Worm (Caenorhabditis elegans): Measurements from ENCODE around the gene ttc-37.

- TF ChIP-seq spr-1 (tag; optimal IDR thresholded peaks at IDR 0.05) (no peak), F49E8.2 (tag; optimal IDR thresholded peaks at IDR 0.05; ENCODE audit: borderline replicate concordance) (no peak), mes-2 (tag; optimal IDR thresholded peaks at IDR 0.05; ENCODE audit: poor library complexity, severe bottlenecking) (no peak), pha-4 (GFP tag; IDR thresholded peaks at IDR 0.05) (no peak), pha-4 (tag; optimal IDR thresholded peaks at IDR 0.05) (no peak), mdt-29 (GFP tag; IDR thresholded peaks at IDR 0.05) (no peak), snpc-4 (tag; optimal IDR thresholded peaks at IDR 0.05) (no peak), unc-62 (GFP tag; optimal IDR thresholded peaks at IDR 0.05 in 1 of 2) (no peak), unc-62 (tag; optimal IDR thresholded peaks at IDR 0.05) (no peak), php-3 (GFP tag; IDR thresholded peaks at IDR 0.05) (no peak), jun-1 (tag; optimal IDR thresholded peaks at IDR 0.05) (no peak), mdl-1 (tag; optimal IDR thresholded peaks at IDR 0.05) (no peak)
Measured at ce11 chrV:5262999-5263398, 58.7 kb downstream of the ttc-37 start, which contains the start of gene cest-30.

Data from whole organism, L4 larva.